Fruit fly (Drosophila melanogaster): ENCODE measurements around the gene CG4022.

Gene CG4022

dm6 chr3L:9383345-9384075 lies 27.1 kb downstream of the CG4022 start, which contains the start of gene Hsp27 (continued):
- peak; percentile 99 for TF ChIP-seq CG2199 (GFP tag; IDR thresholded peaks at IDR 0.05)
- peak; percentile 81 for TF ChIP-seq mirr (GFP tag; optimal IDR thresholded peaks at IDR 0.05)
- TF ChIP-seq ftz-f1 (GFP tag; optimal IDR thresholded peaks at IDR 0.05): peak; percentile 81
- TF ChIP-seq CG4404 (GFP tag; IDR thresholded peaks at IDR 0.05): peak; percentile 99
- peak; percentile 94 for TF ChIP-seq dan (GFP tag; IDR thresholded peaks at IDR 0.05)
- TF ChIP-seq sima (GFP tag; optimal IDR thresholded peaks at IDR 0.05): peak; percentile 68
- peak; percentile 98 for TF ChIP-seq Ssrp (tag; optimal IDR thresholded peaks at IDR 0.05)
- TF ChIP-seq otp (GFP tag; IDR thresholded peaks at IDR 0.05): peak; percentile 97
- peak; percentile 71 for TF ChIP-seq bigmax (GFP tag; optimal IDR thresholded peaks at IDR 0.05)
- peak; percentile 94 for TF ChIP-seq CG10267 (tag; optimal IDR thresholded peaks at IDR 0.05)
- peak; percentile 99 for TF ChIP-seq CG11695 (GFP tag; IDR thresholded peaks at IDR 0.05)
- TF ChIP-seq vnd (GFP tag; IDR thresholded peaks at IDR 0.05; ENCODE audit: partially characterized antibody): no peak
- peak; percentile 98 for TF ChIP-seq PHDP (tag; optimal IDR thresholded peaks at IDR 0.05)
- TF ChIP-seq lov (optimal IDR thresholded peaks at IDR 0.05): no peak
- TF ChIP-seq lov (GFP tag; IDR thresholded peaks at IDR 0.05): peak; percentile 98
- TF ChIP-seq dati (GFP tag; IDR thresholded peaks at IDR 0.05): peak; percentile 96
- TF ChIP-seq CG12236 (GFP tag; optimal IDR thresholded peaks at IDR 0.05): peak; percentile 66
- TF ChIP-seq CG17361 (GFP tag; IDR thresholded peaks at IDR 0.05): peak; percentile 99
- TF ChIP-seq hbn (GFP tag; IDR thresholded peaks at IDR 0.05; ENCODE audit: partially characterized antibody): no peak
- peak; percentile 95 for TF ChIP-seq CG43689 (GFP tag; IDR thresholded peaks at IDR 0.05)
- TF ChIP-seq CG8089 (GFP tag; optimal IDR thresholded peaks at IDR 0.05): peak; percentile 83
- peak; percentile 95 for TF ChIP-seq CG13424 (tag; optimal IDR thresholded peaks at IDR 0.05)
- TF ChIP-seq CG6683 (GFP tag; optimal IDR thresholded peaks at IDR 0.05): peak; percentile 95
- peak; percentile 99 for TF ChIP-seq ind (GFP tag; optimal IDR thresholded peaks at IDR 0.05)
- TF ChIP-seq CG34376 (GFP tag; optimal IDR thresholded peaks at IDR 0.05): peak; percentile 94
- TF ChIP-seq CG9817 (tag; optimal IDR thresholded peaks at IDR 0.05): peak; percentile 96
- peak; percentile 98 for TF ChIP-seq CG11093 (GFP tag; IDR thresholded peaks at IDR 0.05)
- TF ChIP-seq Chrac-16 (GFP tag; optimal IDR thresholded peaks at IDR 0.05): peak; percentile 98
- peak; percentile 97 for TF ChIP-seq CG12942 (GFP tag; optimal IDR thresholded peaks at IDR 0.05)
- TF ChIP-seq fd96Cb (tag; optimal IDR thresholded peaks at IDR 0.05): peak; percentile 99
- peak; percentile 61 for TF ChIP-seq Sry-δ (GFP tag; optimal IDR thresholded peaks at IDR 0.05)
- TF ChIP-seq CG10147 (GFP tag; optimal IDR thresholded peaks at IDR 0.05): peak; percentile 96
- TF ChIP-seq gfzf (GFP tag; optimal IDR thresholded peaks at IDR 0.05): no peak
- TF ChIP-seq CG11456 (GFP tag; IDR thresholded peaks at IDR 0.05): peak; percentile 98
- TF ChIP-seq Drgx (GFP tag; IDR thresholded peaks at IDR 0.05): peak; percentile 100
- TF ChIP-seq CrebB (tag; optimal IDR thresholded peaks at IDR 0.05): peak; percentile 93
- TF ChIP-seq luna (GFP tag; optimal IDR thresholded peaks at IDR 0.05): peak; percentile 60
- no peak for TF ChIP-seq D (optimal IDR thresholded peaks at IDR 0.05)
- TF ChIP-seq D (GFP tag; optimal IDR thresholded peaks at IDR 0.05): peak; percentile 98
- TF ChIP-seq CG6765 (GFP tag; optimal IDR thresholded peaks at IDR 0.05): peak; percentile 88
- peak; percentile 97 for TF ChIP-seq CG5953 (GFP tag; IDR thresholded peaks at IDR 0.05)
- no peak for TF ChIP-seq tna (GFP tag; IDR thresholded peaks at IDR 0.05; ENCODE audit: partially characterized antibody)
- peak; percentile 99 for TF ChIP-seq CG10979 (tag; optimal IDR thresholded peaks at IDR 0.05)
- peak; percentile 83 for TF ChIP-seq CHES-1-like (GFP tag; optimal IDR thresholded peaks at IDR 0.05)
- TF ChIP-seq Rfx (GFP tag; IDR thresholded peaks at IDR 0.05): peak; percentile 99
- TF ChIP-seq slbo (GFP tag; IDR thresholded peaks at IDR 0.05): peak; percentile 99
- peak; percentile 25 for TF ChIP-seq pzg (GFP tag; optimal IDR thresholded peaks at IDR 0.05)
- TF ChIP-seq Bteb2 (GFP tag; optimal IDR thresholded peaks at IDR 0.05): peak; percentile 94
- TF ChIP-seq Gsc (GFP tag; IDR thresholded peaks at IDR 0.05): peak; percentile 97
- TF ChIP-seq salm (tag; optimal IDR thresholded peaks at IDR 0.05): peak; percentile 97

Data from whole organism, embryonic.